Fruit fly (Drosophila melanogaster) whole organism, embryonic: Measurements from ENCODE around the gene CG43850.
A peak's percentile ranks its signal among the peaks of the same experiment; 100 is the strongest.

Experiments
- Antp ChIP-seq: fragments of 200-800 bp; sonication (Bioruptor generic); optimal IDR thresholded peaks from 3 replicates; lab custom pipeline; 2016; ENCODE audit warnings: missing biosample characterization, missing genetic modification characterization
- Asciz ChIP-seq: fragments of 200-800 bp; sonication (Bioruptor generic); optimal IDR thresholded peaks from 2 replicates; lab custom pipeline; 2017; ENCODE audit warnings: missing biosample characterization, mild to moderate bottlenecking, missing genetic modification characterization, missing genetic modification reagents
- Atf6 ChIP-seq: fragments of 200-800 bp; sonication (Bioruptor generic); IDR thresholded peaks from 2 replicates; pipeline ENCODE4 v1.3.6; 2022; ENCODE audit warnings: missing biosample characterization, missing genetic modification characterization
- BtbVII ChIP-seq: fragments of 200-800 bp; sonication (Bioruptor generic); optimal IDR thresholded peaks from 3 replicates; lab custom pipeline; 2017; ENCODE audit warnings: missing biosample characterization, mild to moderate bottlenecking, missing genetic modification characterization
- CG10565 ChIP-seq: fragments of 200-800 bp; sonication (Bioruptor generic); optimal IDR thresholded peaks from 3 replicates; lab custom pipeline; 2016; ENCODE audit warnings: missing biosample characterization, mild to moderate bottlenecking, missing genetic modification characterization
- CG10979 ChIP-seq: fragments of 200-800 bp; sonication (Bioruptor generic); optimal IDR thresholded peaks from 2 replicates; lab custom pipeline; 2018; ENCODE audit warnings: missing biosample characterization, mild to moderate bottlenecking, missing genetic modification characterization, moderate library complexity
- CG12104 ChIP-seq: fragments of 200-800 bp; sonication (Bioruptor generic); optimal IDR thresholded peaks from 3 replicates; lab custom pipeline; 2016; ENCODE audit warnings: missing biosample characterization, missing genetic modification characterization
- CG12236 ChIP-seq: fragments of 200-800 bp; sonication (Bioruptor generic); optimal IDR thresholded peaks from 2 replicates; lab custom pipeline; 2016; ENCODE audit warnings: missing biosample characterization, missing genetic modification characterization
- CG12299 ChIP-seq: fragments of 200-800 bp; sonication (Bioruptor generic); optimal IDR thresholded peaks from 2 replicates; lab custom pipeline; 2018; ENCODE audit warnings: missing biosample characterization, mild to moderate bottlenecking, missing genetic modification characterization
- CG1233 ChIP-seq: fragments of 200-800 bp; sonication (Bioruptor generic); optimal IDR thresholded peaks from 4 replicates; lab custom pipeline; 2018; ENCODE audit warnings: missing biosample characterization, mild to moderate bottlenecking, missing genetic modification characterization
- CG14441 ChIP-seq: fragments of 200-800 bp; sonication (Bioruptor generic); IDR thresholded peaks from 2 replicates; pipeline ENCODE4 v1.3.6; 2022; ENCODE audit warnings: missing biosample characterization, missing genetic modification characterization
- CG14667 ChIP-seq: fragments of 200-800 bp; sonication (Bioruptor generic); IDR thresholded peaks from 2 replicates; pipeline ENCODE4 v1.3.6; 2022; ENCODE audit warnings: missing biosample characterization, missing genetic modification characterization
- CG14710 ChIP-seq: fragments of 200-800 bp; sonication (Bioruptor generic); optimal IDR thresholded peaks from 3 replicates; lab custom pipeline; 2019; ENCODE audit warnings: missing biosample characterization, mild to moderate bottlenecking, missing genetic modification characterization, moderate library complexity
- CG14860 ChIP-seq: fragments of 200-800 bp; sonication (Bioruptor generic); IDR thresholded peaks from 3 replicates; pipeline ENCODE4 v1.3.6; 2022; ENCODE audit warnings: missing biosample characterization, missing genetic modification characterization; ENCODE audit not compliant: partially characterized antibody
- CG15696 ChIP-seq: fragments of 200-800 bp; sonication (Bioruptor generic); optimal IDR thresholded peaks from 2 replicates; lab custom pipeline; 2019; ENCODE audit warnings: missing biosample characterization, mild to moderate bottlenecking, missing genetic modification characterization, moderate library complexity
- CG18599 ChIP-seq: fragments of 200-800 bp; sonication (Bioruptor generic); optimal IDR thresholded peaks from 3 replicates; lab custom pipeline; 2017; ENCODE audit warnings: missing biosample characterization, missing genetic modification characterization, mild to moderate bottlenecking, moderate library complexity, missing genetic modification reagents
- CG2678 ChIP-seq: fragments of 200-800 bp; sonication (Bioruptor generic); optimal IDR thresholded peaks from 3 replicates; lab custom pipeline; 2019; ENCODE audit warnings: missing biosample characterization, mild to moderate bottlenecking, missing genetic modification characterization, moderate library complexity
- CG4730 ChIP-seq: fragments of 200-800 bp; sonication (Bioruptor generic); IDR thresholded peaks from 2 replicates; pipeline ENCODE4 v1.3.6; 2022; ENCODE audit warnings: missing biosample characterization, missing genetic modification characterization
- CG4820 ChIP-seq: fragments of 200-800 bp; sonication (Bioruptor generic); optimal IDR thresholded peaks from 3 replicates; lab custom pipeline; 2016; ENCODE audit warnings: missing biosample characterization, missing genetic modification characterization
- CG6175 ChIP-seq: fragments of 200-800 bp; sonication (Bioruptor generic); IDR thresholded peaks from 3 replicates; pipeline ENCODE4 v1.3.6; 2022; ENCODE audit warnings: missing biosample characterization, missing genetic modification characterization
- CG6254 ChIP-seq: fragments of 200-800 bp; sonication (Bioruptor generic); optimal IDR thresholded peaks from 3 replicates; lab custom pipeline; 2017; ENCODE audit warnings: mild to moderate bottlenecking, missing biosample characterization, missing genetic modification reagents, missing genetic modification characterization
- CG7372 ChIP-seq: fragments of 200-800 bp; sonication (Bioruptor generic); IDR thresholded peaks from 2 replicates; pipeline ENCODE4 v1.3.6; 2022; ENCODE audit warnings: missing biosample characterization, missing genetic modification characterization
- CG7745 ChIP-seq: fragments of 200-800 bp; sonication (Bioruptor generic); optimal IDR thresholded peaks from 2 replicates; lab custom pipeline; 2018; ENCODE audit warnings: missing biosample characterization, mild to moderate bottlenecking, missing genetic modification characterization, moderate library complexity
- CG7786 ChIP-seq: fragments of 200-800 bp; sonication (Bioruptor generic); optimal IDR thresholded peaks from 2 replicates; lab custom pipeline; 2016; ENCODE audit warnings: missing biosample characterization, missing genetic modification characterization
- CrebB ChIP-seq: fragments of 200-800 bp; sonication (Bioruptor generic); optimal IDR thresholded peaks from 3 replicates; lab custom pipeline; 2018; ENCODE audit warnings: missing biosample characterization, mild to moderate bottlenecking, missing genetic modification characterization
- Dip2 ChIP-seq: fragments of 200-800 bp; sonication (Bioruptor generic); IDR thresholded peaks from 2 replicates; pipeline ENCODE4 v1.3.6; 2022; ENCODE audit warnings: missing biosample characterization, missing genetic modification characterization
- Dip3 ChIP-seq: fragments of 200-800 bp; sonication (Bioruptor generic); optimal IDR thresholded peaks from 3 replicates; lab custom pipeline; 2016; ENCODE audit warnings: missing biosample characterization, missing genetic modification characterization
- Eip74EF ChIP-seq, 2 experiments: fragments of 200-800 bp in 1 of 2; fragments of >200 bp in 1 of 2; sonication (Bioruptor generic) in 1 of 2; optimal IDR thresholded peaks; 2 replicates each; lab custom pipeline; 2017 to 2019; ENCODE audit warnings: missing biosample characterization in 2 of 2, missing genetic modification characterization in 2 of 2, mild to moderate bottlenecking in 1 of 2, moderate library complexity in 1 of 2
- Lhr ChIP-seq: fragments of 200-800 bp; sonication (Bioruptor generic); optimal IDR thresholded peaks from 3 replicates; lab custom pipeline; 2017; ENCODE audit warnings: mild to moderate bottlenecking, missing biosample characterization, missing genetic modification reagents, missing genetic modification characterization
- Oaz ChIP-seq: fragments of 200-800 bp; sonication (Bioruptor generic); IDR thresholded peaks from 2 replicates; pipeline ENCODE4 v1.3.6; 2022; ENCODE audit warnings: missing biosample characterization, missing genetic modification characterization
- Side ChIP-seq: fragments of 200-800 bp; sonication (Bioruptor generic); optimal IDR thresholded peaks from 2 replicates; lab custom pipeline; 2016; ENCODE audit warnings: missing biosample characterization, missing genetic modification characterization
- Sox102F ChIP-seq: fragments of 200-800 bp; sonication (Bioruptor generic); optimal IDR thresholded peaks from 2 replicates; lab custom pipeline; 2018; ENCODE audit warnings: missing biosample characterization, mild to moderate bottlenecking, missing genetic modification characterization, moderate library complexity
- Stat92E ChIP-seq, 3 experiments: fragments of >200 bp in 2 of 3; fragments of 200-800 bp in 1 of 3; sonication (Bioruptor generic) in 1 of 3; optimal IDR thresholded peaks; 2 replicates each; lab custom pipeline; 2017 to 2019; ENCODE audit warnings: missing biosample characterization in 3 of 3, missing genetic modification characterization in 3 of 3, mild to moderate bottlenecking in 1 of 3, moderate library complexity in 1 of 3
- Trl ChIP-seq, 3 experiments: fragments of >200 bp in 2 of 3; fragments of 200-800 bp in 1 of 3; sonication (Bioruptor generic) in 1 of 3; optimal IDR thresholded peaks; 2 replicates in 1 of 3; 3 replicates in 2 of 3; lab custom pipeline; 2016 to 2017; ENCODE audit warnings: missing biosample characterization in 1 of 3, missing genetic modification characterization in 1 of 3
- Vsx1 ChIP-seq: fragments of 200-800 bp; sonication (Bioruptor generic); optimal IDR thresholded peaks from 2 replicates; lab custom pipeline; 2017; ENCODE audit warnings: missing biosample characterization, mild to moderate bottlenecking, missing genetic modification characterization, missing genetic modification reagents
- bowl ChIP-seq: fragments of 200-800 bp; sonication (Bioruptor generic); IDR thresholded peaks from 2 replicates; pipeline ENCODE4 v1.3.6; 2022; ENCODE audit warnings: missing biosample characterization, missing genetic modification characterization
- btn ChIP-seq: fragments of 200-800 bp; sonication (Bioruptor generic); optimal IDR thresholded peaks from 2 replicates; lab custom pipeline; 2016; ENCODE audit warnings: missing biosample characterization, missing genetic modification characterization
- caup ChIP-seq: fragments of 200-800 bp; sonication (Bioruptor generic); optimal IDR thresholded peaks from 3 replicates; lab custom pipeline; 2017; ENCODE audit warnings: missing biosample characterization, mild to moderate bottlenecking, missing genetic modification characterization, moderate library complexity; ENCODE audit not compliant: severe bottlenecking
- dmrt99B ChIP-seq: fragments of 200-800 bp; sonication (Bioruptor generic); optimal IDR thresholded peaks from 2 replicates; lab custom pipeline; 2018; ENCODE audit warnings: missing biosample characterization, mild to moderate bottlenecking, missing genetic modification characterization, moderate library complexity
- emc ChIP-seq: fragments of 200-800 bp; sonication (Bioruptor generic); optimal IDR thresholded peaks from 2 replicates; lab custom pipeline; 2016; ENCODE audit warnings: missing biosample characterization, missing genetic modification characterization
- ems ChIP-seq: fragments of 200-800 bp; sonication (Bioruptor generic); optimal IDR thresholded peaks from 3 replicates; lab custom pipeline; 2016; ENCODE audit warnings: missing biosample characterization, missing genetic modification characterization
- gem ChIP-seq: fragments of 200-800 bp; sonication (Bioruptor generic); optimal IDR thresholded peaks from 2 replicates; lab custom pipeline; 2019; ENCODE audit warnings: missing biosample characterization, mild to moderate bottlenecking, missing genetic modification characterization, moderate library complexity
- her ChIP-seq: fragments of 200-800 bp; sonication (Bioruptor generic); optimal IDR thresholded peaks from 2 replicates; lab custom pipeline; 2016; ENCODE audit warnings: missing biosample characterization, missing genetic modification characterization
- insv ChIP-seq, 2 experiments: fragments of 200-800 bp; sonication (Bioruptor generic); optimal IDR thresholded peaks; 3 replicates each; lab custom pipeline; 2016 to 2018; ENCODE audit warnings: missing biosample characterization in 2 of 2, missing genetic modification characterization in 2 of 2
- kay ChIP-seq: fragments of 200-800 bp; sonication (Bioruptor generic); optimal IDR thresholded peaks from 2 replicates; lab custom pipeline; 2016; ENCODE audit warnings: missing biosample characterization, missing genetic modification characterization
- nmo ChIP-seq: fragments of 200-800 bp; sonication (Bioruptor generic); optimal IDR thresholded peaks from 2 replicates; lab custom pipeline; 2018; ENCODE audit warnings: missing biosample characterization, mild to moderate bottlenecking, missing genetic modification characterization, moderate library complexity
- pnt ChIP-seq: fragments of 200-800 bp; sonication (Bioruptor generic); optimal IDR thresholded peaks from 3 replicates; lab custom pipeline; 2016; ENCODE audit warnings: missing biosample characterization, missing genetic modification characterization
- pzg ChIP-seq: fragments of 200-800 bp; sonication (Bioruptor generic); optimal IDR thresholded peaks from 3 replicates; lab custom pipeline; 2018; ENCODE audit warnings: missing biosample characterization, mild to moderate bottlenecking, missing genetic modification characterization, moderate library complexity
- stc ChIP-seq: fragments of 200-800 bp; sonication (Bioruptor generic); IDR thresholded peaks from 2 replicates; pipeline ENCODE4 v1.3.6; 2022; ENCODE audit warnings: missing biosample characterization, missing genetic modification characterization

CG43850 gene

DNA sequence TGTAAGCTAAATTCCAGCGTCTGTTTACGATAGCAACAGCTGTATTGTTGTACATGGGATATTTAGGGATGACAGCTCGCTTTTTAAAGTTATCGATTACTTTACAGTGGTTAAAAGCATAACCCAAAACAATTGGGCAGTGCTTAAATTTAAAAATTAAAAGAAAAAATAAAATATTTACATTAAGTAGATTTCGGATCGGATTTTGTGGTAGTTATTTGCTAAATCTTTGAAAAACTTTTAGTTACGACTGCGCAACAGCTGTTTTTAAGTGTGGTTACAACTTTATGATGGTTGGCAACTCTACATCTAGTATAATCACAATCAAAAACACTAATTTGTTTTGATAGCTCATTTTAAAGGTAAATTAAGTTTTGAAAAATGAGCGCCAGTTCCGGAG lies 28.0 kb upstream of the CG43850 start, which contains the start of the genes Ing5 and CG7099 (continued):
- no peak for TF ChIP-seq Trl (optimal IDR thresholded peaks at IDR 0.05; lab: Kevin White, UChicago)
- TF ChIP-seq Trl (GFP tag; optimal IDR thresholded peaks at IDR 0.05; lab: Kevin White, UChicago) = peak; percentile 91
- peak; percentile 87 for TF ChIP-seq CG6254 (GFP tag; lab: Kevin White, UChicago)
- TF ChIP-seq Atf6 (GFP tag; lab: Robert Waterston, UW) = peak; percentile 96
- peak; percentile 61 for TF ChIP-seq btn
- peak in 1 of 2 experiments; percentile 73 for TF ChIP-seq insv (GFP tag; optimal IDR thresholded peaks at IDR 0.05; lab: Kevin White, UChicago)
- peak; percentile 94 for TF ChIP-seq stc (GFP tag; lab: Robert Waterston, UW)
- TF ChIP-seq CG2678 (tag; lab: Kevin White, UChicago) = peak; percentile 96
- peak; percentile 58; the same call in 1 of the 2 replicates for TF ChIP-seq Dip2 (GFP tag; lab: Robert Waterston, UW)
- peak; percentile 98 for TF ChIP-seq nmo
- peak; percentile 57 for TF ChIP-seq pzg (GFP tag; lab: Kevin White, UChicago)
- TF ChIP-seq Oaz (GFP tag; lab: Robert Waterston, UW) = peak; percentile 92
- peak; percentile 94 for TF ChIP-seq CG12104 (GFP tag; lab: Kevin White, UChicago)
- peak; percentile 95 for TF ChIP-seq caup (GFP tag; lab: Kevin White, UChicago)
- peak; percentile 96 for TF ChIP-seq CG18599 (GFP tag; lab: Kevin White, UChicago)
- peak; percentile 94 for TF ChIP-seq CG1233 (GFP tag; lab: Kevin White, UChicago)
- peak; percentile 87 for TF ChIP-seq bowl (GFP tag; lab: Robert Waterston, UW)
- peak; percentile 94 for TF ChIP-seq CG10979 (tag; lab: Kevin White, UChicago)
- peak; percentile 94 for TF ChIP-seq CG4820 (GFP tag; lab: Kevin White, UChicago)
- TF ChIP-seq BtbVII = peak; percentile 89
- TF ChIP-seq CG14667 (GFP tag; lab: Robert Waterston, UW) = peak; percentile 95
- peak; percentile 90 for TF ChIP-seq Asciz (GFP tag; lab: Kevin White, UChicago)
- peak; percentile 83 for TF ChIP-seq Side (GFP tag; lab: Kevin White, UChicago)
- peak; percentile 89 for TF ChIP-seq CrebB (tag; lab: Kevin White, UChicago)
- peak; percentile 93 for TF ChIP-seq CG12299
- peak; percentile 99 for TF ChIP-seq gem (tag; lab: Kevin White, UChicago)
- TF ChIP-seq Dip3 (GFP tag; lab: Kevin White, UChicago) = peak; percentile 94
- peak; percentile 90 for TF ChIP-seq CG6175 (GFP tag; lab: Robert Waterston, UW)
- TF ChIP-seq kay (GFP tag; lab: Kevin White, UChicago) = peak; percentile 93
- TF ChIP-seq her (GFP tag; lab: Kevin White, UChicago) = peak; percentile 69
- peak; percentile 96 for TF ChIP-seq CG14710 (tag; lab: Kevin White, UChicago)
- TF ChIP-seq dmrt99B (tag; lab: Kevin White, UChicago) = peak; percentile 93
- TF ChIP-seq CG7745 (tag; lab: Kevin White, UChicago) = peak; percentile 54
- peak; percentile 98 for TF ChIP-seq CG14441
- TF ChIP-seq ems (GFP tag; lab: Kevin White, UChicago) = peak; percentile 95
- TF ChIP-seq CG4730 (GFP tag; lab: Robert Waterston, UW) = peak; percentile 97
- peak; percentile 62; the same call in 2 of the 3 replicates for TF ChIP-seq CG14860
- TF ChIP-seq CG10565 (GFP tag; lab: Kevin White, UChicago) = peak; percentile 61
- TF ChIP-seq CG7786 (GFP tag; lab: Kevin White, UChicago) = peak; percentile 86
- peak; percentile 83 for TF ChIP-seq Antp (GFP tag; lab: Kevin White, UChicago)
- peak; percentile 88 for TF ChIP-seq Lhr (GFP tag; lab: Kevin White, UChicago)
- TF ChIP-seq CG15696 (tag; lab: Kevin White, UChicago) = peak; percentile 97
- peak; percentile 84 for TF ChIP-seq emc (GFP tag; lab: Kevin White, UChicago)
- peak; percentile 96 for TF ChIP-seq CG7372 (GFP tag; lab: Robert Waterston, UW)
- TF ChIP-seq Vsx1 (GFP tag; lab: Kevin White, UChicago) = peak; percentile 93
- TF ChIP-seq Sox102F (GFP tag; lab: Kevin White, UChicago) = peak; percentile 98
- TF ChIP-seq CG12236 (GFP tag; lab: Kevin White, UChicago) = peak; percentile 73
- no peak for TF ChIP-seq Eip74EF (GFP tag; optimal IDR thresholded peaks at IDR 0.05; lab: Kevin White, UChicago)
- TF ChIP-seq pnt = peak; percentile 89
- peak in 1 of 3 experiments; percentile 71 for TF ChIP-seq Stat92E (GFP tag; optimal IDR thresholded peaks at IDR 0.05; lab: Kevin White, UChicago)
